Fruit fly (Drosophila melanogaster) whole organism, embryonic: ENCODE results near the gene CG34313.
A peak's percentile ranks its signal among the peaks of the same experiment; 100 is the strongest.

Source experiments
- ATbp ChIP-seq: fragments of 200-800 bp; sonication (Bioruptor generic); optimal IDR thresholded peaks from 2 replicates; lab custom pipeline; 2017; ENCODE audit warnings: missing biosample characterization, mild to moderate bottlenecking, missing genetic modification characterization, missing genetic modification reagents
- CG11398 ChIP-seq: fragments of 200-800 bp; sonication (Bioruptor generic); optimal IDR thresholded peaks from 2 replicates; lab custom pipeline; 2016; ENCODE audit warnings: missing biosample characterization, missing genetic modification characterization
- CG12071 ChIP-seq: fragments of 200-800 bp; sonication (Bioruptor generic); optimal IDR thresholded peaks from 3 replicates; lab custom pipeline; 2018; ENCODE audit warnings: missing biosample characterization, mild to moderate bottlenecking, missing genetic modification characterization
- CG12155 ChIP-seq: fragments of 200-800 bp; sonication (Bioruptor generic); optimal IDR thresholded peaks from 3 replicates; lab custom pipeline; 2016; ENCODE audit warnings: missing biosample characterization, missing genetic modification characterization
- CG14667 ChIP-seq: fragments of 200-800 bp; sonication (Bioruptor generic); IDR thresholded peaks from 2 replicates; pipeline ENCODE4 v1.3.6; 2022; ENCODE audit warnings: missing biosample characterization, missing genetic modification characterization
- CG1529 ChIP-seq: fragments of 200-800 bp; sonication (Bioruptor generic); optimal IDR thresholded peaks from 3 replicates; lab custom pipeline; 2018; ENCODE audit warnings: missing biosample characterization, missing genetic modification characterization
- CG1603 ChIP-seq: fragments of 200-800 bp; sonication (Bioruptor generic); optimal IDR thresholded peaks from 2 replicates; lab custom pipeline; 2019; ENCODE audit warnings: missing biosample characterization, mild to moderate bottlenecking, missing genetic modification characterization, moderate library complexity
- CG16779 ChIP-seq: fragments of 200-800 bp; sonication (Bioruptor generic); IDR thresholded peaks from 2 replicates; pipeline ENCODE4 v1.3.6; 2022; ENCODE audit warnings: missing biosample characterization, missing genetic modification characterization
- CG17361 ChIP-seq: fragments of 200-800 bp; sonication (Bioruptor generic); IDR thresholded peaks from 3 replicates; pipeline ENCODE4 v1.3.6; 2022; ENCODE audit warnings: missing biosample characterization, missing genetic modification characterization
- CG17568 ChIP-seq: fragments of 200-800 bp; sonication (Bioruptor generic); optimal IDR thresholded peaks from 2 replicates; lab custom pipeline; 2018; ENCODE audit warnings: missing biosample characterization, mild to moderate bottlenecking, missing genetic modification characterization, moderate library complexity
- CG18011 ChIP-seq: fragments of 200-800 bp; sonication (Bioruptor generic); optimal IDR thresholded peaks from 2 replicates; lab custom pipeline; 2017; ENCODE audit warnings: missing biosample characterization, missing genetic modification characterization, mild to moderate bottlenecking, moderate library complexity, missing genotype
- CG18599 ChIP-seq: fragments of 200-800 bp; sonication (Bioruptor generic); optimal IDR thresholded peaks from 3 replicates; lab custom pipeline; 2017; ENCODE audit warnings: missing biosample characterization, missing genetic modification characterization, mild to moderate bottlenecking, moderate library complexity, missing genetic modification reagents
- CG2116 ChIP-seq: fragments of 200-800 bp; sonication (Bioruptor generic); optimal IDR thresholded peaks from 3 replicates; lab custom pipeline; 2018; ENCODE audit warnings: missing biosample characterization, mild to moderate bottlenecking, missing genetic modification characterization
- CG3065 ChIP-seq: fragments of 200-800 bp; sonication (Bioruptor generic); optimal IDR thresholded peaks from 2 replicates; lab custom pipeline; 2016; ENCODE audit warnings: missing biosample characterization, missing genetic modification characterization
- CG31388 ChIP-seq: fragments of 200-800 bp; sonication (Bioruptor generic); optimal IDR thresholded peaks from 2 replicates; lab custom pipeline; 2016; ENCODE audit warnings: missing biosample characterization, missing genetic modification characterization
- CG34376 ChIP-seq: fragments of 200-800 bp; sonication (Bioruptor generic); optimal IDR thresholded peaks from 2 replicates; lab custom pipeline; 2018; ENCODE audit warnings: missing biosample characterization, mild to moderate bottlenecking, missing genetic modification characterization
- CG4707 ChIP-seq: fragments of 200-800 bp; sonication (Bioruptor generic); optimal IDR thresholded peaks from 2 replicates; lab custom pipeline; 2018; ENCODE audit warnings: missing biosample characterization, mild to moderate bottlenecking, missing genetic modification characterization, moderate library complexity
- CG6175 ChIP-seq: fragments of 200-800 bp; sonication (Bioruptor generic); IDR thresholded peaks from 3 replicates; pipeline ENCODE4 v1.3.6; 2022; ENCODE audit warnings: missing biosample characterization, missing genetic modification characterization
- CG6765 ChIP-seq: fragments of 200-800 bp; sonication (Bioruptor generic); optimal IDR thresholded peaks from 3 replicates; lab custom pipeline; 2017; ENCODE audit warnings: missing biosample characterization, mild to moderate bottlenecking, missing genetic modification characterization
- CG7372 ChIP-seq: fragments of 200-800 bp; sonication (Bioruptor generic); IDR thresholded peaks from 2 replicates; pipeline ENCODE4 v1.3.6; 2022; ENCODE audit warnings: missing biosample characterization, missing genetic modification characterization
- CG7745 ChIP-seq: fragments of 200-800 bp; sonication (Bioruptor generic); optimal IDR thresholded peaks from 2 replicates; lab custom pipeline; 2018; ENCODE audit warnings: missing biosample characterization, mild to moderate bottlenecking, missing genetic modification characterization, moderate library complexity
- CG7786 ChIP-seq: fragments of 200-800 bp; sonication (Bioruptor generic); optimal IDR thresholded peaks from 2 replicates; lab custom pipeline; 2016; ENCODE audit warnings: missing biosample characterization, missing genetic modification characterization
- CG7987 ChIP-seq: fragments of 200-800 bp; sonication (Bioruptor generic); optimal IDR thresholded peaks from 2 replicates; lab custom pipeline; 2018; ENCODE audit warnings: missing biosample characterization, mild to moderate bottlenecking, missing genetic modification characterization, moderate library complexity
- CG8281 ChIP-seq: fragments of 200-800 bp; sonication (Bioruptor generic); optimal IDR thresholded peaks from 2 replicates; lab custom pipeline; 2018; ENCODE audit warnings: missing biosample characterization, mild to moderate bottlenecking, missing genetic modification characterization, moderate library complexity
- CHES-1-like ChIP-seq: fragments of 200-800 bp; sonication (Bioruptor generic); optimal IDR thresholded peaks from 2 replicates; lab custom pipeline; 2016; ENCODE audit warnings: missing biosample characterization, missing genetic modification characterization
- D19B ChIP-seq: fragments of 200-800 bp; sonication (Bioruptor generic); optimal IDR thresholded peaks from 2 replicates; lab custom pipeline; 2017; ENCODE audit warnings: missing biosample characterization, mild to moderate bottlenecking, missing genetic modification characterization
- Doc2 ChIP-seq: fragments of 200-800 bp; sonication (Bioruptor generic); IDR thresholded peaks from 2 replicates; pipeline ENCODE4 v1.3.6; 2022; ENCODE audit warnings: missing biosample characterization, missing genetic modification characterization
- Dref ChIP-seq: fragments of 200-800 bp; sonication (Bioruptor generic); IDR thresholded peaks from 2 replicates; pipeline ENCODE4 v1.3.6; 2022; ENCODE audit warnings: missing biosample characterization, missing genetic modification characterization
- H15 ChIP-seq: fragments of 200-800 bp; sonication (Bioruptor generic); IDR thresholded peaks from 3 replicates; pipeline ENCODE4 v1.3.6; 2022; ENCODE audit warnings: missing biosample characterization, missing genetic modification characterization
- HmgD ChIP-seq: fragments of 200-800 bp; sonication (Bioruptor generic); optimal IDR thresholded peaks from 3 replicates; lab custom pipeline; 2016; ENCODE audit warnings: missing biosample characterization, missing genetic modification characterization
- Hr51 ChIP-seq, 2 experiments: fragments of 200-800 bp; sonication (Bioruptor generic); optimal IDR thresholded peaks; 2 replicates in 1 of 2; 3 replicates in 1 of 2; lab custom pipeline; 2016 to 2018; ENCODE audit warnings: missing biosample characterization in 2 of 2, missing genetic modification characterization in 2 of 2, mild to moderate bottlenecking in 1 of 2, moderate library complexity in 1 of 2
- Myb ChIP-seq: fragments of 200-800 bp; sonication (Bioruptor generic); optimal IDR thresholded peaks from 2 replicates; lab custom pipeline; 2016; ENCODE audit warnings: missing biosample characterization, missing genetic modification characterization
- Oaz ChIP-seq: fragments of 200-800 bp; sonication (Bioruptor generic); IDR thresholded peaks from 2 replicates; pipeline ENCODE4 v1.3.6; 2022; ENCODE audit warnings: missing biosample characterization, missing genetic modification characterization
- PHDP ChIP-seq: fragments of 200-800 bp; sonication (Bioruptor generic); optimal IDR thresholded peaks from 3 replicates; lab custom pipeline; 2018; ENCODE audit warnings: missing biosample characterization, mild to moderate bottlenecking, missing genetic modification characterization, moderate library complexity
- Sox102F ChIP-seq: fragments of 200-800 bp; sonication (Bioruptor generic); optimal IDR thresholded peaks from 2 replicates; lab custom pipeline; 2018; ENCODE audit warnings: missing biosample characterization, mild to moderate bottlenecking, missing genetic modification characterization, moderate library complexity
- caup ChIP-seq: fragments of 200-800 bp; sonication (Bioruptor generic); optimal IDR thresholded peaks from 3 replicates; lab custom pipeline; 2017; ENCODE audit warnings: missing biosample characterization, mild to moderate bottlenecking, missing genetic modification characterization, moderate library complexity; ENCODE audit not compliant: severe bottlenecking
- disco-r ChIP-seq: fragments of 200-800 bp; sonication (Bioruptor generic); optimal IDR thresholded peaks from 2 replicates; lab custom pipeline; 2016; ENCODE audit warnings: missing biosample characterization, missing genetic modification characterization
- dysf ChIP-seq: fragments of 200-800 bp; sonication (Bioruptor generic); IDR thresholded peaks from 3 replicates; pipeline ENCODE4 v1.3.6; 2022; ENCODE audit warnings: missing biosample characterization, missing genetic modification characterization
- en ChIP-seq: fragments of 200-800 bp; sonication (Bioruptor generic); optimal IDR thresholded peaks from 2 replicates; lab custom pipeline; 2016; ENCODE audit warnings: missing biosample characterization, missing genetic modification characterization
- gsb ChIP-seq: fragments of 200-800 bp; sonication (Bioruptor generic); IDR thresholded peaks from 2 replicates; pipeline ENCODE4 v1.3.6; 2022; ENCODE audit warnings: missing biosample characterization, missing genetic modification characterization
- jumu ChIP-seq: fragments of 200-800 bp; sonication (Bioruptor generic); optimal IDR thresholded peaks from 3 replicates; lab custom pipeline; 2016; ENCODE audit warnings: missing biosample characterization, missing genetic modification characterization
- mirr ChIP-seq: fragments of 200-800 bp; sonication (Bioruptor generic); optimal IDR thresholded peaks from 3 replicates; lab custom pipeline; 2018; ENCODE audit warnings: missing biosample characterization, mild to moderate bottlenecking, missing genetic modification characterization
- nau ChIP-seq: fragments of 200-800 bp; sonication (Bioruptor generic); optimal IDR thresholded peaks from 3 replicates; lab custom pipeline; 2017; ENCODE audit warnings: missing biosample characterization, mild to moderate bottlenecking, missing genetic modification characterization, missing genetic modification reagents
- nom ChIP-seq: fragments of 200-800 bp; sonication (Bioruptor generic); optimal IDR thresholded peaks from 2 replicates; lab custom pipeline; 2017; ENCODE audit warnings: missing biosample characterization, missing genetic modification characterization, mild to moderate bottlenecking, moderate library complexity, missing genetic modification reagents
- pb ChIP-seq: fragments of 200-800 bp; sonication (Bioruptor generic); optimal IDR thresholded peaks from 3 replicates; lab custom pipeline; 2016; ENCODE audit warnings: missing biosample characterization, missing genetic modification characterization
- rib ChIP-seq: fragments of 200-800 bp; sonication (Bioruptor generic); IDR thresholded peaks from 2 replicates; pipeline ENCODE4 v1.3.6; 2022; ENCODE audit warnings: missing biosample characterization, missing genetic modification characterization
- run ChIP-seq: fragments of 200-800 bp; sonication (Bioruptor generic); optimal IDR thresholded peaks from 3 replicates; lab custom pipeline; 2018; ENCODE audit warnings: missing biosample characterization, mild to moderate bottlenecking, missing genetic modification characterization
- sens ChIP-seq: fragments of 200-800 bp; sonication (Bioruptor generic); peaks from one replicate; lab custom pipeline; 2016; ENCODE audit warnings: missing biosample characterization, missing genetic modification characterization
- sim ChIP-seq: fragments of 200-800 bp; sonication (Bioruptor generic); IDR thresholded peaks from 2 replicates; pipeline ENCODE4 v1.3.6; 2022; ENCODE audit warnings: missing biosample characterization, missing genetic modification characterization
- slou ChIP-seq: fragments of 200-800 bp; sonication (Bioruptor generic); optimal IDR thresholded peaks from 3 replicates; lab custom pipeline; 2016; ENCODE audit warnings: missing biosample characterization, missing genetic modification characterization
- vvl ChIP-seq: fragments of 200-800 bp; sonication (Bioruptor generic); IDR thresholded peaks from 2 replicates; pipeline ENCODE4 v1.3.6; 2022; ENCODE audit warnings: missing biosample characterization, missing genetic modification characterization
- zfh2 ChIP-seq: fragments of 200-800 bp; sonication (Bioruptor generic); optimal IDR thresholded peaks from 2 replicates; lab custom pipeline; 2016; ENCODE audit warnings: missing biosample characterization, missing genetic modification characterization

CG34313 gene

dm6 chr2L:16879288-16879687, at the start of gene CG34313, which contains the start of the genes CG32832 and CG31743 (continued):
- TF ChIP-seq CG12155 (GFP tag; lab: Kevin White, UChicago) (no peak), CG12071 (no peak), CG17361 (GFP tag; lab: Robert Waterston, UW) (no peak), CG2116 (peak; percentile 49), CG7987 (GFP tag; lab: Kevin White, UChicago) (no peak), H15 (GFP tag; lab: Robert Waterston, UW) (no peak), Hr51 (GFP tag; optimal IDR thresholded peaks at IDR 0.05; lab: Kevin White, UChicago) (no peak), Dref (peak; percentile 87), CG4707 (GFP tag; lab: Kevin White, UChicago) (no peak), CG1529 (GFP tag; lab: Kevin White, UChicago) (no peak), CG7786 (no peak), CG7745 (no peak), CG17568 (GFP tag; lab: Kevin White, UChicago) (no peak), Oaz (no peak), CG7372 (GFP tag; lab: Robert Waterston, UW) (no peak), gsb (no peak), run (no peak), Sox102F (GFP tag; lab: Kevin White, UChicago) (no peak), CG8281 (no peak), slou (GFP tag; lab: Kevin White, UChicago) (no peak), HmgD (no peak), ATbp (GFP tag; lab: Kevin White, UChicago) (no peak), CG6175 (GFP tag; lab: Robert Waterston, UW) (no peak), mirr (GFP tag; lab: Kevin White, UChicago) (no peak), nau (GFP tag; lab: Kevin White, UChicago) (peak; percentile 32), CG3065 (GFP tag; lab: Kevin White, UChicago) (no peak), sens (peak; percentile 72), D19B (GFP tag; lab: Kevin White, UChicago) (no peak), CG31388 (GFP tag; lab: Kevin White, UChicago) (no peak), CG1603 (tag; lab: Kevin White, UChicago) (peak; percentile 55), zfh2 (no peak), CG18011 (GFP tag; lab: Kevin White, UChicago) (no peak), nom (GFP tag; lab: Kevin White, UChicago) (no peak), CG34376 (GFP tag; lab: Kevin White, UChicago) (no peak), CHES-1-like (GFP tag; lab: Kevin White, UChicago) (no peak), CG18599 (GFP tag; lab: Kevin White, UChicago) (no peak), Myb (peak; percentile 88), CG11398 (GFP tag; lab: Kevin White, UChicago) (no peak), dysf (GFP tag; lab: Robert Waterston, UW) (no peak), PHDP (tag; lab: Kevin White, UChicago) (no peak), sim (GFP tag; lab: Robert Waterston, UW) (no peak), CG14667 (GFP tag; lab: Robert Waterston, UW) (no peak), jumu (no peak), CG16779 (GFP tag; lab: Robert Waterston, UW) (no peak), caup (GFP tag; lab: Kevin White, UChicago) (no peak), pb (GFP tag; lab: Kevin White, UChicago) (no peak), rib (GFP tag; lab: Robert Waterston, UW) (no peak), Doc2 (GFP tag; lab: Robert Waterston, UW) (no peak), CG6765 (GFP tag; lab: Kevin White, UChicago) (no peak), disco-r (no peak), vvl (GFP tag; lab: Robert Waterston, UW) (no peak), en (GFP tag; lab: Kevin White, UChicago) (no peak)
